Fruit fly (Drosophila melanogaster): ENCODE measurements around the gene CG13012.

CG13012 gene

dm6 chrX:16670262-16670661, 6.3 kb downstream of the CG13012 start:
- no peak for TF ChIP-seq CG17801 (GFP tag; optimal IDR thresholded peaks at IDR 0.05; ENCODE audit: partially characterized antibody)

- TF ChIP-seq CG17801 (GFP tag; optimal IDR thresholded peaks at IDR 0.05; ENCODE audit: partially characterized antibody) = no peak
Measured at dm6 chrX:16669849-16670248, 6.7 kb downstream of the CG13012 start.

DNA sequence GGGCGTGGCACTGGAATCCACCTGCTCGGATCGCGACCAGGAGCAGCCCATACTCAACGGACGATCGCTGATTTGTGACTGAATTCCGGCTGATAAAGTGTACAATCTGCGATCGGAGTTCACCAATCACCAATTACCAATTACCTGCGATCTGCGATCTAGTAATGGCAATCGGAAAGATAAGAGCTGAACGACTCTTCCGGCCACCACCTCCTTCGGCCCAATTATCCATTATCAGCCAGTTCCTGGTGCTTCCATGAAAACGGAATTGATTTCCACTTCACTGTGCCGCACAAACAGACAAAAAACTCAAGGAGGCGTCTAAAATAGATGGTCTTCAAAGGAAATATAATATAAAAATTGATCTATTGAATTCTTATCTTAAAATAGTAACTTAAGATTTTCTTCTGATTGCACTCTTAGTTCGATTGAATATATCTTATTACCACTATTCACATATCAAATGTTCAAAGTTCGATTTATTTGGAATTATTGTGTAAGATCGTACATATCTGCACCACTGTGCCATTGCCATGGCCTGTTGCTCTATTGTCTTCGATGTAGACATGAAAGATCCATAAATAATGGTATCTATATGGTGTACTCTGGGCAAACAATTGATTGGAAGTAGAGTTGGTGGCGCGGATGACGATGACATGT, 12.0 kb downstream of the CG13012 start, which contains the start of gene CG15865:
TSS of gene CG15865 (minus strand) at position 51 of the 660 bp plus-strand sequence.
- TF ChIP-seq CG17801 (GFP tag; optimal IDR thresholded peaks at IDR 0.05; ENCODE audit: partially characterized antibody) = no peak

DNA sequence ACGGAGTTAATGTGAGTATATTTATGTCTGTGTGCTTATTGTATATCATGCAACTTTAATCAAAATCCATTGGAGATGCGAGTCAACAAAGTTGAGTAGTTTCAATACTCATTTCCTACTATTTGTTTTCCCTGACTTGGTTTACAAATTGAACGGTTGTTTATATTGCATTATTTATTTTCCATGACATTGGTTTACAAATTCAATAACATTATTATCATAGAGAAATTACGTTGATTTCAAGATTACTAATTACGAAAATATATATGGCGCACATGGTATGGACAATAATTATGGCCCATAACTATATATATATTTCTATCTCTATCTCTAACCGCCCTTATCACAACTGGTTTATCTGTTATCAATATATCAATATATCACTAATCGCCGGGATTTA, 15.9 kb downstream of the CG13012 start:
- no peak for TF ChIP-seq CG17801 (GFP tag; optimal IDR thresholded peaks at IDR 0.05; ENCODE audit: partially characterized antibody)

DNA sequence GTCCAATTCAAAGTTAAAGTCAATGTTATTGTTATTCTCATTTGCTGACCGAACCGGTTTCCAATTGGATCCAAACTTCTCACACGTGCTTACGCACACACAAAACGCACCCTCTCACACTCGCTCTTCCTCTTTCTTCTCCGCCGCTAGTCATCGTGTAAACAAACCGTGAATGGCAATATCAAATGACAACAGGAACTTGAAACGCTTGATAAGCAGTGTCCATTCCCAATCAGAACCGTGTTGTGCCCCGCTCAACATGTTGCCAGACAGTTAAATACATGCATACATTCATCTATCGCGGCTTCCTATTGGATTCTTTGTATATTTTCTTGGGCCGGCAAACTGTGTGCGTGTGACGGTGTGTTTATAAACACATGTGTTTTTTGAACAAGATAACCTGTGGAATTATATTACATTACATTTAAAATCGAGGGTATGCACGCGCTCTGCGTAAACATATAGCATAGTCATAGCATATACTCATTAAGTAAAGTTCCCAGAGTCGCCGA, 20.8 kb downstream of the CG13012 start:
- TF ChIP-seq CG17801 (GFP tag; optimal IDR thresholded peaks at IDR 0.05; ENCODE audit: partially characterized antibody) = no peak

DNA sequence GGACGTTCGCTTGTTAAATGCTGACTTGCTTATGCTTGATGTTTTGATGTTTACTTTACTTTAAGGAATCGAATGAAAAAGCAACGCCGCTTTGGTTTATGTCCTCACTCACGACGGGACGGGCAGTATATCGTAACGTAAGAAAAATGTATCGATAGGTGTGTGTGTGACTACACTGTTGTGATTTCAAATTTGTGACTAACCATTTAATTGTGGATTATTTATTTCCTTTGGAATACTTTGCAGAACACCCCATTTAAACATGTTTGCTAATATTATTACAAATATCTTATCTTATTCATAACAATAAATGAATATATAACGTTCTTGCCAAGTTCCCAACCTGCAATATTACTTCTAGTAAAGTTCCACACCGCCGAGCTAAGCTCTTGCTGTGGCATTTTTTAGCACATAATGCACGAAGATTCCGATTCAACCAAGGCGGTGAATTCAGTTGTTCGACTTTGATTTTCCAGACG, 21.6 kb downstream of the CG13012 start, which contains the start of the genes Nemp and r:
TSS of gene Nemp (minus strand) at position 85 of the 479 bp plus-strand sequence.
TSS of gene r (plus strand) at position 429 of the 479 bp plus-strand sequence.
- no peak for TF ChIP-seq CG17801 (GFP tag; optimal IDR thresholded peaks at IDR 0.05; ENCODE audit: partially characterized antibody)

- no peak for TF ChIP-seq CG17801 (GFP tag; optimal IDR thresholded peaks at IDR 0.05; ENCODE audit: partially characterized antibody)
Measured at dm6 chrX:16651625-16652024, 24.9 kb downstream of the CG13012 start.

- TF ChIP-seq CG17801 (GFP tag; optimal IDR thresholded peaks at IDR 0.05; ENCODE audit: partially characterized antibody) = no peak
Measured at dm6 chrX:16651098-16651497, 25.5 kb downstream of the CG13012 start, which contains the start of the genes CG32573 and CG42512. TSS of gene CG32573 (plus strand) at chrX:16651376. TSS of gene CG42512 (plus strand) at chrX:16651376.

DNA sequence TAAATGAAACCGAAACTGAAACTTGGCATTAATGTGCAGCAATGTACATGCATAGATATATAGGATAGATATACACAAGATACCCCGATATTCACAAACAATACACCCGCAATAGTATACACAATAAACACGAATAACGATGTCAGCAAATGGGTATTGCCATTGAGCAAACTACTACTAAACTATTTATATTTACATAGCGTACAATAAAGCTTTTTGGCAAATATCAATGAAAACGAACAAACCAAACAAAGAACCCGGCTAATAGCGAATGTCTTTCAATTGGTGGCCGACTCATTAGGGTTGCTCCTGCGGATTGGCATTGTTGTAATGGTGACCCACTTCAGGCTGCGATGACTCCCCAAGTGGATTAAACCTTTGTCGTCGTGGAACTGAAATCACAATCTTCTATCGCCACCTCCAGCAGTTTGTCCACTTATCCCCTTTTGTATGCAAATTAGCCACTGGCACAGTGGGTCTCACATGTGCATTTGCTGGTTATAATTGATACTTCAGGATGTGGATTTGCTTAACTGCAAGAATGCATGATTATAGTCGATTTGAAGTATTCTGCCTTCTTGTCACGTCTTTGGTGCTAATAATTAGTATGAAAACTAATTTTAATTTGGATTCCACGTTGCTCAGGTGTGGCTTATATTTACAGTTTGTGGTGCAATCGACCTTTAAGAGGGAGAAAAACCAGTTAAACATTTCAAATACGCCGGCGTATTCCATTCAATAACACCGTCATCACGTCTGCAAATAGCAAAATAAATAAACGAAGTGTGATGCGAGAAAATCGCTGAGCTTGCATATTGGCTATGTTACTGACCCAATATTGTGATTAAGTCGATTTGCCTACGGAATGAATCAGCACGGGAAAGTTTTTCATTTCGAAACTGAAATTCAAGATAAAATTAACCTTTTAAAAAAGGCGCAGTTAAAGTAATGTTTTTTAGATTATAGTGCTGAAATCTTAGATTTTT, 26.2 kb downstream of the CG13012 start:
- no peak for TF ChIP-seq CG17801 (GFP tag; optimal IDR thresholded peaks at IDR 0.05; ENCODE audit: partially characterized antibody)

- TF ChIP-seq CG17801 (GFP tag; optimal IDR thresholded peaks at IDR 0.05; ENCODE audit: partially characterized antibody) = no peak
Measured at dm6 chrX:16648435-16648781, 28.1 kb downstream of the CG13012 start.

DNA sequence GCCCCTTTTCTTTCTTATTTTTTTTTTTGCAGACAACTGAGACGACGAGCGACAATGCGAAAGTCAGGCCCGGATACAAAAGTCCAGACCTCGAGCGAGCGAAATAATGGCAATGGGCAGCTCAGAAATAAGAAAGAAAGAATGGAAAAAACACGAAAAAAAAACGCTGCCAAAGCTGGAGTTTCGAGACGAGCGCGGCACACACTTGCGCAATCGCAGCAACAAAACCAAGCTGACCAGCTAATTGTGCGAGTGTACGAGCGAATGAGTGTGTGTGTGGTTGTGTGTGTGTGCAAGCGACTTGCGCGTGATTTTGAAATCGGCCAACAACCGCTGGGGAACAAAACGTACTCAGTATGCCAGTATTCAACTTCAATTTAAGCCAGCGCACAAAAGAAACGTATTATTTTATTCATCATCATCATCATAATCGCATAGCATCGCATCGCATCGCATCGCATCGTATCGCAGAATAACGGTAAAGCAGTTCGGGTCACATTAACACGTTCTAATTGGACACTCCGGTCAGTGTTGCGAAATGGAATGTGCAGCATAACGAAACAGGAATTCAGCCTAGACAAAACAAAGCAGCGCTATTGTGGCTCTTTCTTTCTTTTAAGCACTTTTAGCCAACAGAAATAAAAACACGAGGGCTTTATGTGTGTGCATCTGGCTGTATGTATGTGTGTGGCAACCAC, 28.7 kb downstream of the CG13012 start:
- TF ChIP-seq CG17801 (GFP tag; optimal IDR thresholded peaks at IDR 0.05; ENCODE audit: partially characterized antibody) = no peak

DNA sequence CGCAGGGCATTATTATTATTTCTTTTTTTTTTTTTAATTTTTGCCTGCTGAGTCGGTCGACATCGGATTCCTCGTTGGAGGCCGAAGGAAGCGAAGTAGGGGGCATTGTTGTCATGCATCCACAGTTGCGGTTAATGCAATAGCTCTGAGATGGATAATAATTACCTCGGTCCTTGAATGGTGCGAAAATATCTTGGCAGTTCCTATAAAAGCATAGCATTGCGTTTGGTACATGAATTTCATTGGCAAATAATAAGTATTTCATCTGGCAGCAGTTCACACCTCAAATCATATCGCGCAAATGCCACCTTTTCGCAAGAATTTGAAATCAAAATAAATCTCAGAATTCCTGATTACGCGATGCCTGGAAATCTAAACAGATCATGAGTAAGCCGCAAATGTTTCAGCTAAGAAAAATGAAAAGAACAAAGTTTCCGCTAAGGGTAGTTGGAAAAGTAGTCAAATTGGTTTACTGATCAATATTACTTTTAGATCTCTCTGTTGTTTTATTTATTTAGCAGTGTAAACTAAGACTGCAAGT, 29.4 kb downstream of the CG13012 start:
- TF ChIP-seq CG17801 (GFP tag; optimal IDR thresholded peaks at IDR 0.05; ENCODE audit: partially characterized antibody) = no peak

DNA sequence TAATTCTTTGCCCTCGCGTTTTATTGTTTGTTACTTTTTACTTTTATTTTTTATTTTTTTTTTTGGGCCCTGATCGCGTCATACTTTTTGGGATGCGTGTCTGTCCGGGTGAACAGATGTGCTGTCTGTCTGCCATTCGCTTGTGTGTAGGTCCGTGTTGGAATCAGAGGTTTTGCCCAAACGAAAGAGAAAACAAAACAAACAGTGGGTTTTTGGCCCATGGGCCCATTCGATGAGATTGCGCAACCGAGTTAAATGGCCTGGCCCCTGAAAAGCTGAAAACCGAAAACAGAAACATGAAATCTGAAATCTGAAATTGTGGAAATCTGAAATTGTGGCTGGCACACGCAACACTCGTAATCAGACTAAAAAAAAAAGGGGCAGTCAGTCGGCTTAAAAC, 31.1 kb downstream of the CG13012 start:
- no peak for TF ChIP-seq CG17801 (GFP tag; optimal IDR thresholded peaks at IDR 0.05; ENCODE audit: partially characterized antibody)

- no peak for TF ChIP-seq CG17801 (GFP tag; optimal IDR thresholded peaks at IDR 0.05; ENCODE audit: partially characterized antibody)
Measured at dm6 chrX:16644535-16645131, 31.9 kb downstream of the CG13012 start.

Data from ovary, adult (tissue).